Fruit fly (Drosophila melanogaster) whole organism, embryonic: ENCODE measurements around the gene eEF1delta.
A peak's percentile ranks its signal among the peaks of the same experiment; 100 is the strongest.

Source experiments
- Atf6 ChIP-seq: fragments of 200-800 bp; sonication (Bioruptor generic); IDR thresholded peaks from 2 replicates; pipeline ENCODE4 v1.3.6; 2022; ENCODE audit warnings: missing biosample characterization, missing genetic modification characterization
- Blimp-1 ChIP-seq: fragments of 200-800 bp; sonication (Bioruptor generic); optimal IDR thresholded peaks from 3 replicates; lab custom pipeline; 2018; ENCODE audit warnings: missing biosample characterization, missing genetic modification characterization, mild to moderate bottlenecking, moderate library complexity, missing genetic modification reagents
- BtbVII ChIP-seq: fragments of 200-800 bp; sonication (Bioruptor generic); optimal IDR thresholded peaks from 3 replicates; lab custom pipeline; 2017; ENCODE audit warnings: missing biosample characterization, mild to moderate bottlenecking, missing genetic modification characterization
- C15 ChIP-seq: fragments of 200-800 bp; sonication (Bioruptor generic); IDR thresholded peaks from 3 replicates; pipeline ENCODE4 v1.3.6; 2022; ENCODE audit warnings: missing biosample characterization, missing genetic modification characterization
- CG10366 ChIP-seq: fragments of 200-800 bp; sonication (Bioruptor generic); IDR thresholded peaks from 2 replicates; pipeline ENCODE4 v1.3.6; 2022; ENCODE audit warnings: missing biosample characterization, missing genetic modification characterization
- CG10979 ChIP-seq: fragments of 200-800 bp; sonication (Bioruptor generic); optimal IDR thresholded peaks from 2 replicates; lab custom pipeline; 2018; ENCODE audit warnings: missing biosample characterization, mild to moderate bottlenecking, missing genetic modification characterization, moderate library complexity
- CG11723 ChIP-seq: fragments of 200-800 bp; sonication (Bioruptor generic); optimal IDR thresholded peaks from 2 replicates; lab custom pipeline; 2017; ENCODE audit warnings: missing biosample characterization, mild to moderate bottlenecking, missing genetic modification characterization
- CG13624 ChIP-seq: fragments of 200-800 bp; sonication (Bioruptor generic); optimal IDR thresholded peaks from 2 replicates; lab custom pipeline; 2016; ENCODE audit warnings: missing biosample characterization, missing genetic modification characterization
- CG14014 ChIP-seq: fragments of 200-800 bp; sonication (Bioruptor generic); IDR thresholded peaks from 2 replicates; pipeline ENCODE4 v1.3.6; 2022; ENCODE audit warnings: missing biosample characterization, missing genetic modification characterization
- CG14441 ChIP-seq: fragments of 200-800 bp; sonication (Bioruptor generic); IDR thresholded peaks from 2 replicates; pipeline ENCODE4 v1.3.6; 2022; ENCODE audit warnings: missing biosample characterization, missing genetic modification characterization
- CG14667 ChIP-seq: fragments of 200-800 bp; sonication (Bioruptor generic); IDR thresholded peaks from 2 replicates; pipeline ENCODE4 v1.3.6; 2022; ENCODE audit warnings: missing biosample characterization, missing genetic modification characterization
- CG16779 ChIP-seq: fragments of 200-800 bp; sonication (Bioruptor generic); IDR thresholded peaks from 2 replicates; pipeline ENCODE4 v1.3.6; 2022; ENCODE audit warnings: missing biosample characterization, missing genetic modification characterization
- CG16863 ChIP-seq: fragments of 200-800 bp; sonication (Bioruptor generic); optimal IDR thresholded peaks from 3 replicates; lab custom pipeline; 2016; ENCODE audit warnings: missing biosample characterization, missing genetic modification characterization
- CG18262 ChIP-seq: fragments of 200-800 bp; optimal IDR thresholded peaks from 3 replicates; lab custom pipeline; 2019; ENCODE audit warnings: missing biosample characterization, mild to moderate bottlenecking, missing genetic modification characterization, moderate library complexity
- CG30020 ChIP-seq: fragments of 200-800 bp; optimal IDR thresholded peaks from 2 replicates; lab custom pipeline; 2019; ENCODE audit warnings: missing biosample characterization, mild to moderate bottlenecking, missing genetic modification characterization, moderate library complexity
- CG3281 ChIP-seq: fragments of 200-800 bp; sonication (Bioruptor generic); optimal IDR thresholded peaks from 3 replicates; lab custom pipeline; 2017; ENCODE audit warnings: missing biosample characterization, mild to moderate bottlenecking, missing genetic modification characterization
- CG3407 ChIP-seq: fragments of 200-800 bp; sonication (Bioruptor generic); optimal IDR thresholded peaks from 2 replicates; lab custom pipeline; 2018; ENCODE audit warnings: missing biosample characterization, mild to moderate bottlenecking, missing genetic modification characterization
- CG34224 ChIP-seq: fragments of 200-800 bp; sonication (Bioruptor generic); IDR thresholded peaks from 3 replicates; pipeline ENCODE4 v1.3.6; 2022; ENCODE audit warnings: missing biosample characterization, missing genetic modification characterization; ENCODE audit not compliant: partially characterized antibody
- CG4424 ChIP-seq: fragments of 200-800 bp; sonication (Bioruptor generic); optimal IDR thresholded peaks from 3 replicates; lab custom pipeline; 2016; ENCODE audit warnings: missing biosample characterization, missing genetic modification characterization
- CG7745 ChIP-seq: fragments of 200-800 bp; sonication (Bioruptor generic); optimal IDR thresholded peaks from 2 replicates; lab custom pipeline; 2018; ENCODE audit warnings: missing biosample characterization, mild to moderate bottlenecking, missing genetic modification characterization, moderate library complexity
- CG7786 ChIP-seq: fragments of 200-800 bp; sonication (Bioruptor generic); optimal IDR thresholded peaks from 2 replicates; lab custom pipeline; 2016; ENCODE audit warnings: missing biosample characterization, missing genetic modification characterization
- CkIIα-i1 ChIP-seq: fragments of 200-800 bp; sonication (Bioruptor generic); IDR thresholded peaks from 2 replicates; pipeline ENCODE4 v1.3.6; 2022; ENCODE audit warnings: missing biosample characterization, missing genetic modification characterization
- Dref ChIP-seq: fragments of 200-800 bp; sonication (Bioruptor generic); IDR thresholded peaks from 2 replicates; pipeline ENCODE4 v1.3.6; 2022; ENCODE audit warnings: missing biosample characterization, missing genetic modification characterization
- ERR ChIP-seq: fragments of 200-800 bp; sonication (Bioruptor generic); optimal IDR thresholded peaks from 2 replicates; lab custom pipeline; 2016; ENCODE audit warnings: missing biosample characterization, missing genetic modification characterization
- GATAe ChIP-seq: fragments of 200-800 bp; sonication (Bioruptor generic); conservative IDR thresholded peaks from 2 replicates; pipeline ENCODE4 v1.3.6; 2022; ENCODE audit warnings: missing biosample characterization, missing genetic modification characterization
- Gug ChIP-seq: fragments of 200-800 bp; sonication (Bioruptor generic); IDR thresholded peaks from 4 replicates; pipeline ENCODE4 v1.3.6; 2022; ENCODE audit warnings: missing biosample characterization, missing genetic modification characterization
- H15 ChIP-seq: fragments of 200-800 bp; sonication (Bioruptor generic); IDR thresholded peaks from 3 replicates; pipeline ENCODE4 v1.3.6; 2022; ENCODE audit warnings: missing biosample characterization, missing genetic modification characterization
- HLH54F ChIP-seq: fragments of 200-800 bp; sonication (Bioruptor generic); optimal IDR thresholded peaks from 3 replicates; lab custom pipeline; 2016; ENCODE audit warnings: missing biosample characterization, missing genetic modification characterization
- Hmr ChIP-seq: fragments of 200-800 bp; sonication (Bioruptor generic); optimal IDR thresholded peaks from 3 replicates; lab custom pipeline; 2017; ENCODE audit warnings: mild to moderate bottlenecking, missing biosample characterization, missing genetic modification reagents, missing genetic modification characterization
- Hr3 ChIP-seq: fragments of 200-800 bp; sonication (Bioruptor generic); optimal IDR thresholded peaks from 3 replicates; lab custom pipeline; 2016; ENCODE audit warnings: missing biosample characterization, missing genetic modification characterization
- Sox102F ChIP-seq: fragments of 200-800 bp; sonication (Bioruptor generic); optimal IDR thresholded peaks from 2 replicates; lab custom pipeline; 2018; ENCODE audit warnings: missing biosample characterization, mild to moderate bottlenecking, missing genetic modification characterization, moderate library complexity
- cas ChIP-seq: fragments of 200-800 bp; sonication (Bioruptor generic); IDR thresholded peaks from 2 replicates; pipeline ENCODE4 v1.3.6; 2022; ENCODE audit warnings: missing biosample characterization, missing genetic modification characterization
- caup ChIP-seq: fragments of 200-800 bp; sonication (Bioruptor generic); optimal IDR thresholded peaks from 3 replicates; lab custom pipeline; 2017; ENCODE audit warnings: missing biosample characterization, mild to moderate bottlenecking, missing genetic modification characterization, moderate library complexity; ENCODE audit not compliant: severe bottlenecking
- corto ChIP-seq: fragments of 200-800 bp; sonication (Bioruptor generic); optimal IDR thresholded peaks from 2 replicates; lab custom pipeline; 2016; ENCODE audit warnings: missing biosample characterization, mild to moderate bottlenecking, missing genetic modification characterization, moderate library complexity
- dati ChIP-seq: fragments of 200-800 bp; sonication (Bioruptor generic); IDR thresholded peaks from 2 replicates; pipeline ENCODE4 v1.3.6; 2022; ENCODE audit warnings: missing biosample characterization, missing genetic modification characterization
- dysf ChIP-seq: fragments of 200-800 bp; sonication (Bioruptor generic); IDR thresholded peaks from 3 replicates; pipeline ENCODE4 v1.3.6; 2022; ENCODE audit warnings: missing biosample characterization, missing genetic modification characterization
- eve ChIP-seq, 2 experiments: fragments of >200 bp; optimal IDR thresholded peaks; 2 replicates each; lab custom pipeline; 2017; ENCODE audit warnings: missing biosample characterization in 2 of 2, missing genetic modification characterization in 2 of 2
- fd102C ChIP-seq: fragments of 200-800 bp; sonication (Bioruptor generic); optimal IDR thresholded peaks from 2 replicates; lab custom pipeline; 2018; ENCODE audit warnings: missing biosample characterization, mild to moderate bottlenecking, missing genetic modification characterization, moderate library complexity
- fu2 ChIP-seq: fragments of 200-800 bp; sonication (Bioruptor generic); optimal IDR thresholded peaks from 2 replicates; lab custom pipeline; 2016; ENCODE audit warnings: missing biosample characterization, missing genetic modification characterization
- jing ChIP-seq: fragments of 200-800 bp; sonication (Bioruptor generic); optimal IDR thresholded peaks from 2 replicates; lab custom pipeline; 2018; ENCODE audit warnings: missing biosample characterization, mild to moderate bottlenecking, missing genetic modification characterization
- knrl ChIP-seq: fragments of 200-800 bp; sonication (Bioruptor generic); IDR thresholded peaks from 3 replicates; pipeline ENCODE4 v1.3.6; 2022; ENCODE audit warnings: missing biosample characterization, missing genetic modification characterization; ENCODE audit not compliant: partially characterized antibody
- org-1 ChIP-seq: fragments of 200-800 bp; sonication (Bioruptor generic); optimal IDR thresholded peaks from 2 replicates; lab custom pipeline; 2017; ENCODE audit warnings: missing biosample characterization, missing genetic modification characterization
- pita ChIP-seq: fragments of 200-800 bp; sonication (Bioruptor generic); optimal IDR thresholded peaks from 2 replicates; lab custom pipeline; 2017; ENCODE audit warnings: missing biosample characterization, mild to moderate bottlenecking, missing genetic modification characterization
- psq ChIP-seq: fragments of 200-800 bp; sonication (Bioruptor generic); optimal IDR thresholded peaks from 2 replicates; lab custom pipeline; 2017; ENCODE audit warnings: missing biosample characterization, missing genetic modification characterization
- ranshi ChIP-seq: fragments of 200-800 bp; sonication (Bioruptor generic); IDR thresholded peaks from 2 replicates; pipeline ENCODE4 v1.3.6; 2022; ENCODE audit warnings: missing biosample characterization, missing genetic modification characterization
- sens ChIP-seq: fragments of 200-800 bp; sonication (Bioruptor generic); peaks from one replicate; lab custom pipeline; 2016; ENCODE audit warnings: missing biosample characterization, missing genetic modification characterization
- so ChIP-seq: fragments of 200-800 bp; sonication (Bioruptor generic); IDR thresholded peaks from 3 replicates; pipeline ENCODE4 v1.3.6; 2022; ENCODE audit warnings: missing biosample characterization, missing genetic modification characterization
- stc ChIP-seq: fragments of 200-800 bp; sonication (Bioruptor generic); IDR thresholded peaks from 2 replicates; pipeline ENCODE4 v1.3.6; 2022; ENCODE audit warnings: missing biosample characterization, missing genetic modification characterization
- sug ChIP-seq: fragments of 200-800 bp; optimal IDR thresholded peaks from 2 replicates; lab custom pipeline; 2019; ENCODE audit warnings: missing biosample characterization, mild to moderate bottlenecking, missing genetic modification characterization, moderate library complexity
- unc-4 ChIP-seq: fragments of 200-800 bp; sonication (Bioruptor generic); IDR thresholded peaks from 2 replicates; pipeline ENCODE4 v1.3.6; 2022; ENCODE audit warnings: missing biosample characterization, missing genetic modification characterization; ENCODE audit not compliant: partially characterized antibody
- wdn ChIP-seq: fragments of 200-800 bp; sonication (Bioruptor generic); IDR thresholded peaks from 2 replicates; pipeline ENCODE4 v1.3.6; 2022; ENCODE audit warnings: missing biosample characterization, missing genetic modification characterization
- zfh1 ChIP-seq: fragments of 200-800 bp; sonication (Bioruptor generic); IDR thresholded peaks from 3 replicates; pipeline ENCODE4 v1.3.6; 2022; ENCODE audit warnings: missing biosample characterization, missing genetic modification characterization

Gene eEF1delta

dm6 chr2L:10276846-10277245 lies 44.5 kb downstream of the eEF1delta start (continued):
- TF ChIP-seq CG14441 (GFP tag; lab: Robert Waterston, UW) (peak; percentile 41; the same call in 1 of the 2 replicates), Hmr (no peak), Sox102F (GFP tag; lab: Kevin White, UChicago) (no peak), CG30020 (no peak), CG18262 (tag; lab: Kevin White, UChicago) (peak; percentile 20), fu2 (GFP tag; lab: Kevin White, UChicago) (no peak), knrl (GFP tag; lab: Robert Waterston, UW) (no peak), fd102C (no peak), CG16779 (GFP tag; lab: Robert Waterston, UW) (no peak), BtbVII (GFP tag; lab: Kevin White, UChicago) (no peak), ranshi (GFP tag; lab: Robert Waterston, UW) (no peak), CG3281 (GFP tag; lab: Kevin White, UChicago) (no peak), psq (GFP tag; lab: Kevin White, UChicago) (no peak), unc-4 (GFP tag; lab: Robert Waterston, UW) (no peak), CG10979 (no peak), Atf6 (GFP tag; lab: Robert Waterston, UW) (no peak), sens (GFP tag; lab: Kevin White, UChicago) (peak; percentile 93), pita (no peak), CG7786 (peak; percentile 7), H15 (GFP tag; lab: Robert Waterston, UW) (no peak), wdn (GFP tag; lab: Robert Waterston, UW) (no peak), corto (no peak), CG13624 (peak; percentile 33), org-1 (GFP tag; lab: Kevin White, UChicago) (no peak), zfh1 (peak; percentile 62), eve (GFP tag; optimal IDR thresholded peaks at IDR 0.05; lab: Kevin White, UChicago) (peak in 1 of 2 experiments; percentile 81), Hr3 (GFP tag; lab: Kevin White, UChicago) (no peak), sug (tag; lab: Kevin White, UChicago) (no peak), CG11723 (GFP tag; lab: Kevin White, UChicago) (no peak), CG7745 (tag; lab: Kevin White, UChicago) (no peak), caup (GFP tag; lab: Kevin White, UChicago) (no peak), GATAe (no peak), C15 (GFP tag; lab: Robert Waterston, UW) (no peak), CG10366 (GFP tag; lab: Robert Waterston, UW) (no peak), CG14667 (GFP tag; lab: Robert Waterston, UW) (no peak), Gug (no peak), CG34224 (GFP tag; lab: Robert Waterston, UW) (no peak), dati (GFP tag; lab: Robert Waterston, UW) (0 out of 2 replicates have a peak, but pooled peaks have one; percentile 8), so (GFP tag; lab: Robert Waterston, UW) (no peak), CkIIα-i1 (no peak), CG14014 (GFP tag; lab: Robert Waterston, UW) (peak; percentile 28; the same call in 1 of the 2 replicates), stc (GFP tag; lab: Robert Waterston, UW) (no peak), dysf (GFP tag; lab: Robert Waterston, UW) (no peak), CG16863 (GFP tag; lab: Kevin White, UChicago) (peak; percentile 15), Dref (no peak), HLH54F (GFP tag; lab: Kevin White, UChicago) (no peak), ERR (GFP tag; lab: Kevin White, UChicago) (no peak), jing (GFP tag; lab: Kevin White, UChicago) (no peak), CG3407 (GFP tag; lab: Kevin White, UChicago) (peak; percentile 18), cas (no peak), Blimp-1 (GFP tag; lab: Kevin White, UChicago) (no peak), CG4424 (GFP tag; lab: Kevin White, UChicago) (no peak)
